Worm (Caenorhabditis elegans) whole organism, L1 larva: ENCODE data around the gene T13C5.3.

Source experiments
- aha-1 ChIP-seq: fragments of 150-350 bp; optimal IDR thresholded peaks from 2 replicates; lab custom pipeline; 2014; ENCODE audit warnings: missing biosample characterization, missing genetic modification characterization
- fkh-4 ChIP-seq: sonication (generic microtip); optimal IDR thresholded peaks from 2 replicates; lab custom pipeline; 2016; ENCODE audit warnings: missing compliant biosample characterization, missing genetic modification characterization, borderline replicate concordance
- mep-1 ChIP-seq: fragments of 150-350 bp; optimal IDR thresholded peaks from 2 replicates; lab custom pipeline; 2014; ENCODE audit warnings: missing biosample characterization, missing genetic modification characterization
- zag-1 ChIP-seq: fragments of 150-350 bp; optimal IDR thresholded peaks from 2 replicates; lab custom pipeline; 2014; ENCODE audit warnings: missing biosample characterization, missing genetic modification characterization
- ztf-11 ChIP-seq, 2 experiments: sonication (generic microtip); optimal IDR thresholded peaks; 2 replicates each; lab custom pipeline; 2016 to 2017; ENCODE audit warnings: missing genetic modification characterization in 2 of 2, missing biosample characterization in 1 of 2, missing compliant biosample characterization in 1 of 2

- TF ChIP-seq fkh-4 (tag; lab: Kevin White, UChicago) (no peak), aha-1 (tag; lab: Kevin White, UChicago) (no peak), zag-1 (tag; lab: Kevin White, UChicago) (no peak), mep-1 (tag; lab: Kevin White, UChicago) (no peak), ztf-11 (tag; optimal IDR thresholded peaks at IDR 0.05; lab: Kevin White, UChicago) (no peak)
These were observed 25.0 kb downstream of the T13C5.3 start for ce11 chrX:6203315-6203714.
